Worm (Caenorhabditis elegans): ENCODE data around the gene R11D1.3.

Gene R11D1.3

ce11 chrV:12728062-12728665 is 16.3 kb upstream of the R11D1.3 start, which contains the start of the genes rpl-28 and mrpl-49 (continued):
- peak; percentile 76 for TF ChIP-seq irx-1 (tag; optimal IDR thresholded peaks at IDR 0.05)
- TF ChIP-seq fkh-8 (tag; optimal IDR thresholded peaks at IDR 0.05): peak; percentile 94
- peak; percentile 86 to 87 for TF ChIP-seq efl-1 (optimal IDR thresholded peaks at IDR 0.05)
- peak; percentile 84 to 98 for TF ChIP-seq efl-1 (GFP tag; optimal IDR thresholded peaks at IDR 0.05 in 1 of 2)
- no peak for TF ChIP-seq ceh-63 (GFP tag; optimal IDR thresholded peaks at IDR 0.05)
- TF ChIP-seq nhr-71 (tag; optimal IDR thresholded peaks at IDR 0.05): peak; percentile 91
- TF ChIP-seq unc-86 (tag; optimal IDR thresholded peaks at IDR 0.05): peak; percentile 72
- TF ChIP-seq nhr-12 (tag; optimal IDR thresholded peaks at IDR 0.05): no peak
- no peak for TF ChIP-seq fkh-4 (tag; optimal IDR thresholded peaks at IDR 0.05; ENCODE audit: borderline replicate concordance)
- no peak for TF ChIP-seq ces-1 (GFP tag; optimal IDR thresholded peaks at IDR 0.05)
- TF ChIP-seq elt-3 (tag; optimal IDR thresholded peaks at IDR 0.05): peak in 4 of 6 experiments; percentile 51 to 92 (median 70)
- TF ChIP-seq alr-1 (tag; optimal IDR thresholded peaks at IDR 0.05; ENCODE audit: borderline replicate concordance): peak; percentile 1
- TF ChIP-seq lin-14 (GFP tag; optimal IDR thresholded peaks at IDR 0.05): peak; percentile 95
- peak; percentile 23 for TF ChIP-seq hpl-2 (GFP tag; optimal IDR thresholded peaks at IDR 0.05)
- peak; percentile 86 for TF ChIP-seq pax-3 (tag; optimal IDR thresholded peaks at IDR 0.05)
- peak; percentile 93 for TF ChIP-seq snu-23 (GFP tag; optimal IDR thresholded peaks at IDR 0.05)
- TF ChIP-seq blmp-1 (tag; optimal IDR thresholded peaks at IDR 0.05): peak; percentile 83
- TF ChIP-seq tlp-1 (tag; optimal IDR thresholded peaks at IDR 0.05): no peak
- peak; percentile 87 for TF ChIP-seq isw-1 (GFP tag; IDR thresholded peaks at IDR 0.05)
- no peak for TF ChIP-seq nhr-76 (tag; optimal IDR thresholded peaks at IDR 0.05)
- TF ChIP-seq mdl-1 (tag; optimal IDR thresholded peaks at IDR 0.05): peak in 1 of 2 experiments; percentile 88
- no peak for TF ChIP-seq C34B4.2 (tag; optimal IDR thresholded peaks at IDR 0.05)
- TF ChIP-seq mef-2 (tag; optimal IDR thresholded peaks at IDR 0.05): peak; percentile 29
- TF ChIP-seq nhr-77 (tag; optimal IDR thresholded peaks at IDR 0.05): peak; percentile 82
- TF ChIP-seq nhr-11 (tag; optimal IDR thresholded peaks at IDR 0.05): no peak
- no peak for TF ChIP-seq aha-1 (tag; optimal IDR thresholded peaks at IDR 0.05)
- no peak for TF ChIP-seq egl-27 (tag; optimal IDR thresholded peaks at IDR 0.05)
- no peak for TF ChIP-seq efl-3 (GFP tag; optimal IDR thresholded peaks at IDR 0.05)
- peak; percentile 21 for TF ChIP-seq sox-4 (tag; optimal IDR thresholded peaks at IDR 0.05)
- TF ChIP-seq fos-1 (tag; optimal IDR thresholded peaks at IDR 0.05): peak; percentile 84
- no peak for TF ChIP-seq hlh-4 (tag; optimal IDR thresholded peaks at IDR 0.05)
- no peak for TF ChIP-seq hlh-17 (GFP tag; optimal IDR thresholded peaks at IDR 0.05; ENCODE audit: borderline replicate concordance)
- TF ChIP-seq vab-15 (tag; optimal IDR thresholded peaks at IDR 0.05): no peak
- peak; percentile 42 for TF ChIP-seq fkh-10 (GFP tag; optimal IDR thresholded peaks at IDR 0.05)
- peak; percentile 93 for TF ChIP-seq skn-1 (tag; optimal IDR thresholded peaks at IDR 0.05)
- TF ChIP-seq ets-5 (GFP tag; IDR thresholded peaks at IDR 0.05): no peak
- no peak for TF ChIP-seq pqm-1 (tag; optimal IDR thresholded peaks at IDR 0.05)
- peak; percentile 95 for TF ChIP-seq C16A3.4 (tag; optimal IDR thresholded peaks at IDR 0.05)
- peak; percentile 33 for TF ChIP-seq elt-2 (tag; optimal IDR thresholded peaks at IDR 0.05)
- no peak for TF ChIP-seq sup-37 (GFP tag; optimal IDR thresholded peaks at IDR 0.05)
- TF ChIP-seq nhr-84 (tag; optimal IDR thresholded peaks at IDR 0.05): no peak
- peak; percentile 65 for TF ChIP-seq nhr-237 (tag; optimal IDR thresholded peaks at IDR 0.05)
- TF ChIP-seq sptf-1 (tag; optimal IDR thresholded peaks at IDR 0.05): no peak
- TF ChIP-seq C04F5.9 (tag; optimal IDR thresholded peaks at IDR 0.05): peak; percentile 61
- TF ChIP-seq swsn-7 (tag; optimal IDR thresholded peaks at IDR 0.05): peak; percentile 82
- TF ChIP-seq unc-98 (GFP tag; IDR thresholded peaks at IDR 0.05): no peak
- peak; percentile 81 for TF ChIP-seq lin-13 (GFP tag; optimal IDR thresholded peaks at IDR 0.05)
- TF ChIP-seq nhr-47 (tag; optimal IDR thresholded peaks at IDR 0.05): peak; percentile 90
- TF ChIP-seq ztf-11 (tag; optimal IDR thresholded peaks at IDR 0.05): peak in 1 of 2 experiments; percentile 41
- peak; percentile 56 for TF ChIP-seq ceh-8 (GFP tag; optimal IDR thresholded peaks at IDR 0.05)
- peak; percentile 71 for TF ChIP-seq dsc-1 (tag; optimal IDR thresholded peaks at IDR 0.05)
- TF ChIP-seq rnt-1 (tag; optimal IDR thresholded peaks at IDR 0.05): peak; percentile 84
